Fruit fly (Drosophila melanogaster) whole organism, embryonic: ENCODE results near the gene CG14961.

Experiments used
- Atf-2 ChIP-seq: fragments of 200-800 bp; sonication (Bioruptor generic); optimal IDR thresholded peaks from 2 replicates; lab custom pipeline; 2016; ENCODE audit warnings: missing biosample characterization, missing genetic modification characterization
- Atf3 ChIP-seq: fragments of 200-800 bp; sonication (Bioruptor generic); optimal IDR thresholded peaks from 3 replicates; lab custom pipeline; 2016; ENCODE audit warnings: missing biosample characterization, missing genetic modification characterization
- BtbVII ChIP-seq: fragments of 200-800 bp; sonication (Bioruptor generic); optimal IDR thresholded peaks from 3 replicates; lab custom pipeline; 2017; ENCODE audit warnings: missing biosample characterization, mild to moderate bottlenecking, missing genetic modification characterization
- CG10431 ChIP-seq: fragments of 200-800 bp; sonication (Bioruptor generic); optimal IDR thresholded peaks from 3 replicates; lab custom pipeline; 2018; ENCODE audit warnings: missing biosample characterization, mild to moderate bottlenecking, missing genetic modification characterization
- CG10462 ChIP-seq: fragments of 200-800 bp; sonication (Bioruptor generic); optimal IDR thresholded peaks from 2 replicates; lab custom pipeline; 2016; ENCODE audit warnings: missing biosample characterization, missing genetic modification characterization
- CG10543 ChIP-seq: fragments of 200-800 bp; sonication (Bioruptor generic); optimal IDR thresholded peaks from 3 replicates; lab custom pipeline; 2017; ENCODE audit warnings: missing biosample characterization, mild to moderate bottlenecking, missing genetic modification characterization, moderate library complexity
- CG12071 ChIP-seq: fragments of 200-800 bp; sonication (Bioruptor generic); optimal IDR thresholded peaks from 3 replicates; lab custom pipeline; 2018; ENCODE audit warnings: missing biosample characterization, mild to moderate bottlenecking, missing genetic modification characterization
- CG12219 ChIP-seq: fragments of 200-800 bp; sonication (Bioruptor generic); optimal IDR thresholded peaks from 3 replicates; lab custom pipeline; 2018; ENCODE audit warnings: missing biosample characterization, mild to moderate bottlenecking, missing genetic modification characterization
- CG14441 ChIP-seq: fragments of 200-800 bp; sonication (Bioruptor generic); IDR thresholded peaks from 2 replicates; pipeline ENCODE4 v1.3.6; 2022; ENCODE audit warnings: missing biosample characterization, missing genetic modification characterization
- CG1647 ChIP-seq: fragments of 200-800 bp; sonication (Bioruptor generic); optimal IDR thresholded peaks from 3 replicates; lab custom pipeline; 2016; ENCODE audit warnings: missing biosample characterization, missing genetic modification characterization
- CG17186 ChIP-seq: fragments of 200-800 bp; sonication (Bioruptor generic); optimal IDR thresholded peaks from 3 replicates; lab custom pipeline; 2017; ENCODE audit warnings: missing biosample characterization, missing genetic modification reagents, missing genetic modification characterization
- CG17361 ChIP-seq: fragments of 200-800 bp; sonication (Bioruptor generic); IDR thresholded peaks from 3 replicates; pipeline ENCODE4 v1.3.6; 2022; ENCODE audit warnings: missing biosample characterization, missing genetic modification characterization
- CG3065 ChIP-seq: fragments of 200-800 bp; sonication (Bioruptor generic); optimal IDR thresholded peaks from 2 replicates; lab custom pipeline; 2016; ENCODE audit warnings: missing biosample characterization, missing genetic modification characterization
- CG34376 ChIP-seq: fragments of 200-800 bp; sonication (Bioruptor generic); optimal IDR thresholded peaks from 2 replicates; lab custom pipeline; 2018; ENCODE audit warnings: missing biosample characterization, mild to moderate bottlenecking, missing genetic modification characterization
- CG4328 ChIP-seq: fragments of 200-800 bp; sonication (Bioruptor generic); optimal IDR thresholded peaks from 3 replicates; lab custom pipeline; 2017; ENCODE audit warnings: missing biosample characterization, missing genetic modification reagents, missing genetic modification characterization
- CG6272 ChIP-seq: fragments of 200-800 bp; sonication (Bioruptor generic); IDR thresholded peaks from 2 replicates; pipeline ENCODE4 v1.3.6; 2022; ENCODE audit warnings: missing biosample characterization, missing genetic modification characterization
- CG7271 ChIP-seq: fragments of 200-800 bp; sonication (Bioruptor generic); optimal IDR thresholded peaks from 2 replicates; lab custom pipeline; 2018; ENCODE audit warnings: missing biosample characterization, mild to moderate bottlenecking, missing genetic modification characterization, moderate library complexity
- CG8290 ChIP-seq, 3 experiments: fragments of 200-800 bp; sonication (Bioruptor generic); optimal IDR thresholded peaks; 2 replicates each; lab custom pipeline; 2016 to 2019; ENCODE audit warnings: missing biosample characterization in 3 of 3, missing genetic modification characterization in 3 of 3, mild to moderate bottlenecking in 2 of 3, moderate library complexity in 1 of 3
- CG9437 ChIP-seq: fragments of 200-800 bp; sonication (Bioruptor generic); optimal IDR thresholded peaks from 2 replicates; lab custom pipeline; 2018; ENCODE audit warnings: missing biosample characterization, mild to moderate bottlenecking, missing genetic modification characterization
- CHES-1-like ChIP-seq: fragments of 200-800 bp; sonication (Bioruptor generic); optimal IDR thresholded peaks from 2 replicates; lab custom pipeline; 2016; ENCODE audit warnings: missing biosample characterization, missing genetic modification characterization
- Dfd ChIP-seq, 2 experiments: fragments of >200 bp; optimal IDR thresholded peaks; 2 replicates each; lab custom pipeline; 2017; ENCODE audit warnings: missing biosample characterization in 2 of 2, missing genetic modification characterization in 2 of 2
- E2f1 ChIP-seq: fragments of 200-800 bp; sonication (Bioruptor generic); IDR thresholded peaks from 2 replicates; pipeline ENCODE4 v1.3.6; 2022; ENCODE audit warnings: missing biosample characterization, missing genetic modification characterization
- Elba2 ChIP-seq: fragments of 200-800 bp; sonication (Bioruptor generic); optimal IDR thresholded peaks from 3 replicates; lab custom pipeline; 2016; ENCODE audit warnings: missing biosample characterization, missing genetic modification characterization
- HHEX ChIP-seq: fragments of 200-800 bp; sonication (Bioruptor generic); optimal IDR thresholded peaks from 3 replicates; lab custom pipeline; 2017; ENCODE audit warnings: missing biosample characterization, mild to moderate bottlenecking, missing genetic modification characterization, missing genetic modification reagents
- Hand ChIP-seq: fragments of 200-800 bp; sonication (Bioruptor generic); optimal IDR thresholded peaks from 2 replicates; lab custom pipeline; 2017; ENCODE audit warnings: mild to moderate bottlenecking, missing biosample characterization, missing genetic modification reagents, missing genetic modification characterization
- HmgD ChIP-seq: fragments of 200-800 bp; sonication (Bioruptor generic); optimal IDR thresholded peaks from 3 replicates; lab custom pipeline; 2016; ENCODE audit warnings: missing biosample characterization, missing genetic modification characterization
- Max ChIP-seq: fragments of 200-800 bp; sonication (Bioruptor generic); optimal IDR thresholded peaks from 2 replicates; lab custom pipeline; 2016; ENCODE audit warnings: missing biosample characterization, mild to moderate bottlenecking, missing genetic modification characterization
- Med ChIP-seq: fragments of 200-800 bp; sonication (Bioruptor generic); peaks from one replicate; lab custom pipeline; 2016; ENCODE audit warnings: missing biosample characterization, missing genetic modification characterization, mild to moderate bottlenecking, inconsistent platforms, moderate library complexity
- Nf-YC ChIP-seq: fragments of 200-800 bp; optimal IDR thresholded peaks from 3 replicates; lab custom pipeline; 2019; ENCODE audit warnings: missing biosample characterization, mild to moderate bottlenecking, missing genetic modification characterization, moderate library complexity
- PHDP ChIP-seq: fragments of 200-800 bp; sonication (Bioruptor generic); optimal IDR thresholded peaks from 3 replicates; lab custom pipeline; 2018; ENCODE audit warnings: missing biosample characterization, mild to moderate bottlenecking, missing genetic modification characterization, moderate library complexity
- bigmax ChIP-seq: fragments of 200-800 bp; sonication (Bioruptor generic); optimal IDR thresholded peaks from 2 replicates; lab custom pipeline; 2018; ENCODE audit warnings: missing biosample characterization, mild to moderate bottlenecking, missing genetic modification characterization
- dan ChIP-seq: fragments of 200-800 bp; sonication (Bioruptor generic); IDR thresholded peaks from 2 replicates; pipeline ENCODE4 v1.3.6; 2022; ENCODE audit warnings: missing biosample characterization, missing genetic modification characterization
- disco-r ChIP-seq: fragments of 200-800 bp; sonication (Bioruptor generic); optimal IDR thresholded peaks from 2 replicates; lab custom pipeline; 2016; ENCODE audit warnings: missing biosample characterization, missing genetic modification characterization
- grn ChIP-seq: fragments of 200-800 bp; sonication (Bioruptor generic); optimal IDR thresholded peaks from 3 replicates; lab custom pipeline; 2017; ENCODE audit warnings: missing biosample characterization, missing genetic modification characterization
- gro ChIP-seq: fragments of 200-800 bp; sonication (Bioruptor generic); optimal IDR thresholded peaks from 2 replicates; lab custom pipeline; 2016; ENCODE audit warnings: missing biosample characterization, missing genetic modification characterization
- gsb ChIP-seq: fragments of 200-800 bp; sonication (Bioruptor generic); IDR thresholded peaks from 2 replicates; pipeline ENCODE4 v1.3.6; 2022; ENCODE audit warnings: missing biosample characterization, missing genetic modification characterization
- gt ChIP-seq: fragments of 200-800 bp; sonication (Bioruptor generic); IDR thresholded peaks from 2 replicates; pipeline ENCODE4 v1.3.6; 2022; ENCODE audit warnings: missing biosample characterization, missing genetic modification characterization
- hth ChIP-seq: fragments of >200 bp; optimal IDR thresholded peaks from 2 replicates; lab custom pipeline; 2017; ENCODE audit warnings: inconsistent platforms
- jigr1 ChIP-seq: fragments of 200-800 bp; sonication (Bioruptor generic); IDR thresholded peaks from 3 replicates; pipeline ENCODE4 v1.3.6; 2022; ENCODE audit warnings: missing biosample characterization, missing genetic modification characterization
- kni ChIP-seq: fragments of 200-800 bp; sonication (Bioruptor generic); optimal IDR thresholded peaks from 3 replicates; lab custom pipeline; 2017; ENCODE audit warnings: mild to moderate bottlenecking, missing biosample characterization, missing genetic modification reagents, missing genetic modification characterization
- lab ChIP-seq: fragments of 200-800 bp; sonication (Bioruptor generic); optimal IDR thresholded peaks from 3 replicates; lab custom pipeline; 2017; ENCODE audit warnings: missing biosample characterization, missing genetic modification characterization, mild to moderate bottlenecking, moderate library complexity, missing genetic modification reagents
- mirr ChIP-seq: fragments of 200-800 bp; sonication (Bioruptor generic); optimal IDR thresholded peaks from 3 replicates; lab custom pipeline; 2018; ENCODE audit warnings: missing biosample characterization, mild to moderate bottlenecking, missing genetic modification characterization
- nmo ChIP-seq: fragments of 200-800 bp; sonication (Bioruptor generic); optimal IDR thresholded peaks from 2 replicates; lab custom pipeline; 2018; ENCODE audit warnings: missing biosample characterization, mild to moderate bottlenecking, missing genetic modification characterization, moderate library complexity
- pros ChIP-seq: fragments of 200-800 bp; sonication (Bioruptor generic); optimal IDR thresholded peaks from 3 replicates; lab custom pipeline; 2019; ENCODE audit warnings: missing biosample characterization, mild to moderate bottlenecking, missing genetic modification characterization, moderate library complexity
- ro ChIP-seq: fragments of 200-800 bp; sonication (Bioruptor generic); IDR thresholded peaks from 2 replicates; pipeline ENCODE4 v1.3.6; 2022; ENCODE audit warnings: missing biosample characterization, missing genetic modification characterization
- schlank ChIP-seq: fragments of 200-800 bp; sonication (Bioruptor generic); optimal IDR thresholded peaks from 2 replicates; lab custom pipeline; 2018; ENCODE audit warnings: missing biosample characterization, mild to moderate bottlenecking, missing genetic modification characterization
- scrt ChIP-seq: fragments of 200-800 bp; sonication (Bioruptor generic); optimal IDR thresholded peaks from 2 replicates; lab custom pipeline; 2018; ENCODE audit warnings: missing biosample characterization, mild to moderate bottlenecking, missing genetic modification characterization, moderate library complexity
- sens ChIP-seq: fragments of 200-800 bp; sonication (Bioruptor generic); peaks from one replicate; lab custom pipeline; 2016; ENCODE audit warnings: missing biosample characterization, missing genetic modification characterization
- sim ChIP-seq: fragments of 200-800 bp; sonication (Bioruptor generic); IDR thresholded peaks from 2 replicates; pipeline ENCODE4 v1.3.6; 2022; ENCODE audit warnings: missing biosample characterization, missing genetic modification characterization
- slp2 ChIP-seq: fragments of 200-800 bp; sonication (Bioruptor generic); optimal IDR thresholded peaks from 2 replicates; lab custom pipeline; 2016; ENCODE audit warnings: missing biosample characterization, missing genetic modification characterization
- sna ChIP-seq: fragments of 200-800 bp; sonication (Bioruptor generic); IDR thresholded peaks from 2 replicates; pipeline ENCODE4 v1.3.6; 2022; ENCODE audit warnings: missing biosample characterization, missing genetic modification characterization; ENCODE audit not compliant: partially characterized antibody

CG14961 gene

dm6 chr3L:3348956-3349824, 19.3 kb downstream of the CG14961 start (continued):
- no peak for TF ChIP-seq CG4328
- TF ChIP-seq CG1647 = no peak
- TF ChIP-seq Atf-2 (GFP tag; lab: Kevin White, UChicago) = no peak
- TF ChIP-seq kni = no peak
- TF ChIP-seq CG6272 (GFP tag; lab: Robert Waterston, UW) = no peak
- no peak for TF ChIP-seq PHDP (tag; lab: Kevin White, UChicago)
- no peak for TF ChIP-seq schlank (tag; lab: Kevin White, UChicago)
- TF ChIP-seq Hand (GFP tag; lab: Kevin White, UChicago) = no peak
- TF ChIP-seq CG12071 = no peak
- no peak for TF ChIP-seq Max (GFP tag; lab: Kevin White, UChicago)
- TF ChIP-seq CG10462 = no peak
- TF ChIP-seq CG17361 = no peak
- TF ChIP-seq CG17186 (GFP tag; lab: Kevin White, UChicago) = no peak
- TF ChIP-seq disco-r (GFP tag; lab: Kevin White, UChicago) = no peak
- TF ChIP-seq sna = no peak

DNA sequence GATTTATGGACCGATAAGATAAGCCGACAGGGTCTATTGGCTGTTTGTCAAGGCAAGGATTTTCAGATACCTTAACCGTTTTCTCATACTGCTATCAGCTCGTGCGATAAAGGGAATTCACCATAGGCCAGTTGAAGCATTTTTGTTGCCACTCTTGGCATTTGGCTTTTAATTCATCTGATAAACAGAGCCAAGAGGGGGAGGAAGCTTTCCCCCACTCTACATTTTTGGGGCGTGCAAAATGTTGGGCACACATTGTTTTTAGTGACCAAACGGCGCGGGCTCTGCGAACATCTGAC, 19.9 kb downstream of the CG14961 start:
- TF ChIP-seq CG10431 (GFP tag; lab: Kevin White, UChicago) (no peak), CG14441 (GFP tag; lab: Robert Waterston, UW) (no peak), scrt (GFP tag; lab: Kevin White, UChicago) (no peak), CG10543 (peak; percentile 8), nmo (no peak), dan (GFP tag; lab: Robert Waterston, UW) (no peak), E2f1 (GFP tag; lab: Robert Waterston, UW) (no peak), BtbVII (GFP tag; lab: Kevin White, UChicago) (peak; percentile 30), Nf-YC (tag; lab: Kevin White, UChicago) (peak; percentile 8), gro (GFP tag; lab: Kevin White, UChicago) (no peak), CG12219 (GFP tag; lab: Kevin White, UChicago) (no peak), hth (no peak), CG8290 (GFP tag; optimal IDR thresholded peaks at IDR 0.05; lab: Kevin White, UChicago) (no peak), CG8290 (tag; optimal IDR thresholded peaks at IDR 0.05; lab: Kevin White, UChicago) (no peak), HmgD (GFP tag; lab: Kevin White, UChicago) (no peak), CG7271 (no peak), Med (peak; percentile 20), CHES-1-like (no peak), sim (GFP tag; lab: Robert Waterston, UW) (no peak), bigmax (GFP tag; lab: Kevin White, UChicago) (no peak), pros (GFP tag; lab: Kevin White, UChicago) (no peak), jigr1 (GFP tag; lab: Robert Waterston, UW) (no peak), sens (no peak), Dfd (GFP tag; optimal IDR thresholded peaks at IDR 0.05; lab: Kevin White, UChicago) (no peak), Atf3 (no peak), grn (GFP tag; lab: Kevin White, UChicago) (peak; percentile 61), CG34376 (peak; percentile 94), CG3065 (GFP tag; lab: Kevin White, UChicago) (no peak), lab (peak; percentile 5), Elba2 (GFP tag; lab: Kevin White, UChicago) (no peak), mirr (GFP tag; lab: Kevin White, UChicago) (peak; percentile 62), gt (GFP tag; lab: Robert Waterston, UW) (no peak), CG9437 (GFP tag; lab: Kevin White, UChicago) (no peak), gsb (GFP tag; lab: Robert Waterston, UW) (no peak), ro (GFP tag; lab: Robert Waterston, UW) (no peak), slp2 (GFP tag; lab: Kevin White, UChicago) (no peak), HHEX (GFP tag; lab: Kevin White, UChicago) (no peak)
